Fruit fly (Drosophila melanogaster) whole organism, embryonic: ENCODE measurements around the gene Mst36Fb.
A peak's percentile ranks its signal among the peaks of the same experiment; 100 is the strongest.

Source experiments
- Ada2b ChIP-seq: fragments of 200-800 bp; sonication (Bioruptor generic); IDR thresholded peaks from 2 replicates; pipeline ENCODE4 v1.3.6; 2022; ENCODE audit warnings: missing biosample characterization, missing genetic modification characterization
- Awh ChIP-seq: fragments of 200-800 bp; sonication (Bioruptor generic); IDR thresholded peaks from 2 replicates; pipeline ENCODE4, ENCODE4 v1.3.6; 2022; ENCODE audit warnings: missing biosample characterization, missing genetic modification characterization
- B-H1 ChIP-seq: fragments of 200-800 bp; sonication (Bioruptor generic); IDR thresholded peaks from 3 replicates; pipeline ENCODE4 v1.3.6; 2022; ENCODE audit warnings: missing biosample characterization, missing genetic modification characterization
- BEAF-32 ChIP-seq: fragments of 200-800 bp; sonication (Bioruptor generic); optimal IDR thresholded peaks from 3 replicates; lab custom pipeline; 2017; ENCODE audit warnings: missing biosample characterization, missing genetic modification characterization, mild to moderate bottlenecking, moderate library complexity, missing genetic modification reagents
- CG10959 ChIP-seq: fragments of 200-800 bp; sonication (Bioruptor generic); IDR thresholded peaks from 2 replicates; pipeline ENCODE4 v1.3.6; 2022; ENCODE audit warnings: missing biosample characterization, missing genetic modification characterization
- CG11695 ChIP-seq: fragments of 200-800 bp; sonication (Bioruptor generic); IDR thresholded peaks from 3 replicates; pipeline ENCODE4 v1.3.6; 2022; ENCODE audit warnings: missing biosample characterization, missing genetic modification characterization
- CG12299 ChIP-seq: fragments of 200-800 bp; sonication (Bioruptor generic); optimal IDR thresholded peaks from 2 replicates; lab custom pipeline; 2018; ENCODE audit warnings: missing biosample characterization, mild to moderate bottlenecking, missing genetic modification characterization
- CG1529 ChIP-seq: fragments of 200-800 bp; sonication (Bioruptor generic); optimal IDR thresholded peaks from 3 replicates; lab custom pipeline; 2018; ENCODE audit warnings: missing biosample characterization, missing genetic modification characterization
- CG16813 ChIP-seq: fragments of 200-800 bp; sonication (Bioruptor generic); IDR thresholded peaks from 3 replicates; pipeline ENCODE4 v1.3.6; 2022; ENCODE audit warnings: missing biosample characterization, missing genetic modification characterization; ENCODE audit not compliant: partially characterized antibody
- CG16863 ChIP-seq: fragments of 200-800 bp; sonication (Bioruptor generic); optimal IDR thresholded peaks from 3 replicates; lab custom pipeline; 2016; ENCODE audit warnings: missing biosample characterization, missing genetic modification characterization
- CG17912 ChIP-seq: fragments of 200-800 bp; sonication (Bioruptor generic); optimal IDR thresholded peaks from 2 replicates; lab custom pipeline; 2018; ENCODE audit warnings: missing biosample characterization, mild to moderate bottlenecking, missing genetic modification characterization
- CG18262 ChIP-seq: fragments of 200-800 bp; optimal IDR thresholded peaks from 3 replicates; lab custom pipeline; 2019; ENCODE audit warnings: missing biosample characterization, mild to moderate bottlenecking, missing genetic modification characterization, moderate library complexity
- CG18476 ChIP-seq: fragments of 200-800 bp; sonication (Bioruptor generic); optimal IDR thresholded peaks from 2 replicates; lab custom pipeline; 2016; ENCODE audit warnings: missing biosample characterization, mild to moderate bottlenecking, missing genetic modification characterization
- CG3281 ChIP-seq: fragments of 200-800 bp; sonication (Bioruptor generic); optimal IDR thresholded peaks from 3 replicates; lab custom pipeline; 2017; ENCODE audit warnings: missing biosample characterization, mild to moderate bottlenecking, missing genetic modification characterization
- CG3726 ChIP-seq: fragments of 200-800 bp; sonication (Bioruptor generic); IDR thresholded peaks from 3 replicates; pipeline ENCODE4, ENCODE4 v1.3.6; 2022; ENCODE audit warnings: missing biosample characterization, missing genetic modification characterization
- CG6854 ChIP-seq: fragments of 200-800 bp; sonication (Bioruptor generic); optimal IDR thresholded peaks from 3 replicates; lab custom pipeline; 2017; ENCODE audit warnings: missing biosample characterization, mild to moderate bottlenecking, missing genetic modification characterization
- CG8359 ChIP-seq: fragments of 200-800 bp; sonication (Bioruptor generic); optimal IDR thresholded peaks from 2 replicates; lab custom pipeline; 2017; ENCODE audit warnings: missing biosample characterization, mild to moderate bottlenecking, missing genetic modification characterization, borderline replicate concordance
- CG8924 ChIP-seq: fragments of 200-800 bp; optimal IDR thresholded peaks from 3 replicates; lab custom pipeline; 2019; ENCODE audit warnings: missing biosample characterization, mild to moderate bottlenecking, missing genetic modification characterization, moderate library complexity
- CG9817 ChIP-seq: fragments of 200-800 bp; sonication (Bioruptor generic); optimal IDR thresholded peaks from 2 replicates; lab custom pipeline; 2018; ENCODE audit warnings: missing biosample characterization, mild to moderate bottlenecking, missing genetic modification characterization, moderate library complexity
- Dek ChIP-seq: fragments of 200-800 bp; sonication (Bioruptor generic); optimal IDR thresholded peaks from 3 replicates; lab custom pipeline; 2019; ENCODE audit warnings: missing biosample characterization, mild to moderate bottlenecking, missing genetic modification characterization, moderate library complexity
- Doc2 ChIP-seq: fragments of 200-800 bp; sonication (Bioruptor generic); IDR thresholded peaks from 2 replicates; pipeline ENCODE4 v1.3.6; 2022; ENCODE audit warnings: missing biosample characterization, missing genetic modification characterization
- Elba2 ChIP-seq: fragments of 200-800 bp; sonication (Bioruptor generic); optimal IDR thresholded peaks from 3 replicates; lab custom pipeline; 2016; ENCODE audit warnings: missing biosample characterization, missing genetic modification characterization
- Hsf ChIP-seq: fragments of 200-800 bp; sonication (Bioruptor generic); optimal IDR thresholded peaks from 3 replicates; lab custom pipeline; 2016; ENCODE audit warnings: missing biosample characterization, missing genetic modification characterization
- MBD-R2 ChIP-seq: fragments of 200-800 bp; sonication (Bioruptor generic); IDR thresholded peaks from 2 replicates; pipeline ENCODE4 v1.3.6; 2022; ENCODE audit warnings: missing biosample characterization, missing genetic modification characterization
- Nf-YA ChIP-seq: fragments of 200-800 bp; sonication (Bioruptor generic); IDR thresholded peaks from 2 replicates; pipeline ENCODE4 v1.3.6; 2022; ENCODE audit warnings: missing biosample characterization, missing genetic modification characterization
- Opbp ChIP-seq: fragments of 200-800 bp; sonication (Bioruptor generic); IDR thresholded peaks from 3 replicates; pipeline ENCODE4 v1.3.6; 2022; ENCODE audit warnings: missing biosample characterization, missing genetic modification characterization; ENCODE audit not compliant: partially characterized antibody
- PHDP ChIP-seq: fragments of 200-800 bp; sonication (Bioruptor generic); optimal IDR thresholded peaks from 3 replicates; lab custom pipeline; 2018; ENCODE audit warnings: missing biosample characterization, mild to moderate bottlenecking, missing genetic modification characterization, moderate library complexity
- Sox102F ChIP-seq: fragments of 200-800 bp; sonication (Bioruptor generic); optimal IDR thresholded peaks from 2 replicates; lab custom pipeline; 2018; ENCODE audit warnings: missing biosample characterization, mild to moderate bottlenecking, missing genetic modification characterization, moderate library complexity
- Taf1 ChIP-seq: fragments of 200-800 bp; sonication (Bioruptor generic); IDR thresholded peaks from 2 replicates; pipeline ENCODE4 v1.3.6; 2022; ENCODE audit warnings: missing biosample characterization, missing genetic modification characterization
- ab ChIP-seq: fragments of 200-800 bp; sonication (Bioruptor generic); optimal IDR thresholded peaks from 2 replicates; lab custom pipeline; 2016; ENCODE audit warnings: missing biosample characterization, missing genetic modification characterization
- ara ChIP-seq: fragments of 200-800 bp; sonication (Bioruptor generic); IDR thresholded peaks from 2 replicates; pipeline ENCODE4 v1.3.6; 2022; ENCODE audit warnings: missing biosample characterization, missing genetic modification characterization
- corto ChIP-seq: fragments of 200-800 bp; sonication (Bioruptor generic); optimal IDR thresholded peaks from 2 replicates; lab custom pipeline; 2016; ENCODE audit warnings: missing biosample characterization, mild to moderate bottlenecking, missing genetic modification characterization, moderate library complexity
- da ChIP-seq: fragments of 200-800 bp; sonication (Bioruptor generic); optimal IDR thresholded peaks from 2 replicates; lab custom pipeline; 2016; ENCODE audit warnings: missing biosample characterization, missing genetic modification characterization
- gro ChIP-seq: fragments of 200-800 bp; sonication (Bioruptor generic); optimal IDR thresholded peaks from 2 replicates; lab custom pipeline; 2016; ENCODE audit warnings: missing biosample characterization, missing genetic modification characterization
- jigr1 ChIP-seq: fragments of 200-800 bp; sonication (Bioruptor generic); IDR thresholded peaks from 3 replicates; pipeline ENCODE4 v1.3.6; 2022; ENCODE audit warnings: missing biosample characterization, missing genetic modification characterization
- ken ChIP-seq: fragments of 200-800 bp; sonication (Bioruptor generic); IDR thresholded peaks from 3 replicates; pipeline ENCODE4 v1.3.6; 2022; ENCODE audit warnings: missing biosample characterization, missing genetic modification characterization
- lbe ChIP-seq: fragments of 200-800 bp; sonication (Bioruptor generic); optimal IDR thresholded peaks from 2 replicates; lab custom pipeline; 2016; ENCODE audit warnings: missing biosample characterization, mild to moderate bottlenecking, missing genetic modification characterization
- maf-S ChIP-seq: fragments of 200-800 bp; sonication (Bioruptor generic); optimal IDR thresholded peaks from 2 replicates; lab custom pipeline; 2016; ENCODE audit warnings: missing biosample characterization, missing genetic modification characterization
- nmo ChIP-seq: fragments of 200-800 bp; sonication (Bioruptor generic); optimal IDR thresholded peaks from 2 replicates; lab custom pipeline; 2018; ENCODE audit warnings: missing biosample characterization, mild to moderate bottlenecking, missing genetic modification characterization, moderate library complexity
- nom ChIP-seq: fragments of 200-800 bp; sonication (Bioruptor generic); optimal IDR thresholded peaks from 2 replicates; lab custom pipeline; 2017; ENCODE audit warnings: missing biosample characterization, missing genetic modification characterization, mild to moderate bottlenecking, moderate library complexity, missing genetic modification reagents
- org-1 ChIP-seq: fragments of 200-800 bp; sonication (Bioruptor generic); optimal IDR thresholded peaks from 2 replicates; lab custom pipeline; 2017; ENCODE audit warnings: missing biosample characterization, missing genetic modification characterization
- ranshi ChIP-seq: fragments of 200-800 bp; sonication (Bioruptor generic); IDR thresholded peaks from 2 replicates; pipeline ENCODE4 v1.3.6; 2022; ENCODE audit warnings: missing biosample characterization, missing genetic modification characterization
- rib ChIP-seq: fragments of 200-800 bp; sonication (Bioruptor generic); IDR thresholded peaks from 2 replicates; pipeline ENCODE4 v1.3.6; 2022; ENCODE audit warnings: missing biosample characterization, missing genetic modification characterization
- sens-2 ChIP-seq: fragments of 200-800 bp; sonication (Bioruptor generic); IDR thresholded peaks from 2 replicates; pipeline ENCODE4 v1.3.6; 2022; ENCODE audit warnings: missing biosample characterization, missing genetic modification characterization
- sima ChIP-seq: fragments of 200-800 bp; sonication (Bioruptor generic); optimal IDR thresholded peaks from 2 replicates; lab custom pipeline; 2016; ENCODE audit warnings: missing biosample characterization, missing genetic modification characterization
- sna ChIP-seq: fragments of 200-800 bp; sonication (Bioruptor generic); IDR thresholded peaks from 2 replicates; pipeline ENCODE4 v1.3.6; 2022; ENCODE audit warnings: missing biosample characterization, missing genetic modification characterization; ENCODE audit not compliant: partially characterized antibody
- stc ChIP-seq: fragments of 200-800 bp; sonication (Bioruptor generic); IDR thresholded peaks from 2 replicates; pipeline ENCODE4 v1.3.6; 2022; ENCODE audit warnings: missing biosample characterization, missing genetic modification characterization
- tna ChIP-seq: fragments of 200-800 bp; sonication (Bioruptor generic); IDR thresholded peaks from 2 replicates; pipeline ENCODE4 v1.3.6; 2022; ENCODE audit warnings: missing biosample characterization, missing genetic modification characterization; ENCODE audit not compliant: partially characterized antibody
- usp ChIP-seq: fragments of >200 bp; optimal IDR thresholded peaks from 2 replicates; lab custom pipeline; 2017; ENCODE audit warnings: missing biosample characterization, missing genetic modification characterization
- zen ChIP-seq: fragments of 200-800 bp; sonication (Bioruptor generic); optimal IDR thresholded peaks from 3 replicates; lab custom pipeline; 2018; ENCODE audit warnings: missing biosample characterization, mild to moderate bottlenecking, missing genetic modification characterization, moderate library complexity

Mst36Fb gene

dm6 chr2L:18626987-18627386 is 47.9 kb downstream of the Mst36Fb start (continued):
- TF ChIP-seq CG3281 (GFP tag; lab: Kevin White, UChicago) (peak; percentile 89), Elba2 (no peak), ranshi (peak; percentile 78; the same call in 1 of the 2 replicates), CG18262 (tag; lab: Kevin White, UChicago) (peak; percentile 66), BEAF-32 (GFP tag; lab: Kevin White, UChicago) (no peak), PHDP (tag; lab: Kevin White, UChicago) (peak; percentile 91), Opbp (GFP tag; lab: Robert Waterston, UW) (no peak), B-H1 (GFP tag; lab: Robert Waterston, UW) (peak; percentile 32; the same call in 1 of the 3 replicates), Nf-YA (GFP tag; lab: Robert Waterston, UW) (peak; percentile 71), org-1 (peak; percentile 92), Dek (tag; lab: Kevin White, UChicago) (peak; percentile 82), Sox102F (GFP tag; lab: Kevin White, UChicago) (peak; percentile 80), jigr1 (GFP tag; lab: Robert Waterston, UW) (no peak), stc (GFP tag; lab: Robert Waterston, UW) (peak; percentile 52; the same call in 1 of the 2 replicates), sima (GFP tag; lab: Kevin White, UChicago) (peak; percentile 54), Doc2 (GFP tag; lab: Robert Waterston, UW) (no peak), Ada2b (GFP tag; lab: Robert Waterston, UW) (peak; percentile 12; the same call in 1 of the 2 replicates), nom (GFP tag; lab: Kevin White, UChicago) (no peak), da (GFP tag; lab: Kevin White, UChicago) (peak; percentile 79), CG12299 (peak; percentile 83), CG6854 (peak; percentile 74), CG11695 (GFP tag; lab: Robert Waterston, UW) (peak; percentile 76; the same call in 2 of the 3 replicates), usp (GFP tag; lab: Kevin White, UChicago) (no peak), CG8924 (tag; lab: Kevin White, UChicago) (peak; percentile 76), ara (GFP tag; lab: Robert Waterston, UW) (peak; percentile 54; the same call in 1 of the 2 replicates), Awh (GFP tag; lab: Robert Waterston, UW) (peak; percentile 87), MBD-R2 (GFP tag; lab: Robert Waterston, UW) (peak; percentile 10; the same call in 1 of the 2 replicates), sens-2 (0 out of 2 replicates have a peak, but pooled peaks have one; percentile 10), rib (GFP tag; lab: Robert Waterston, UW) (peak; percentile 77), Hsf (GFP tag; lab: Kevin White, UChicago) (peak; percentile 67), CG10959 (GFP tag; lab: Robert Waterston, UW) (0 out of 2 replicates have a peak, but pooled peaks have one; percentile 45), ab (no peak), ken (GFP tag; lab: Robert Waterston, UW) (0 out of 3 replicates have a peak, but pooled peaks have one; percentile 46), maf-S (GFP tag; lab: Kevin White, UChicago) (peak; percentile 85), CG9817 (peak; percentile 60), CG8359 (GFP tag; lab: Kevin White, UChicago) (peak; percentile 68), corto (GFP tag; lab: Kevin White, UChicago) (peak; percentile 47), CG18476 (GFP tag; lab: Kevin White, UChicago) (peak; percentile 75), CG17912 (GFP tag; lab: Kevin White, UChicago) (peak; percentile 40), CG1529 (GFP tag; lab: Kevin White, UChicago) (peak; percentile 81), zen (tag; lab: Kevin White, UChicago) (peak; percentile 17), lbe (peak; percentile 85), CG3726 (GFP tag; lab: Robert Waterston, UW) (0 out of 3 replicates have a peak, but pooled peaks have one; percentile 50), gro (GFP tag; lab: Kevin White, UChicago) (peak; percentile 89), CG16813 (GFP tag; lab: Robert Waterston, UW) (no peak), nmo (peak; percentile 21), sna (GFP tag; lab: Robert Waterston, UW) (no peak), Taf1 (GFP tag; lab: Robert Waterston, UW) (0 out of 2 replicates have a peak, but pooled peaks have one; percentile 9), CG16863 (GFP tag; lab: Kevin White, UChicago) (peak; percentile 81), tna (GFP tag; lab: Robert Waterston, UW) (no peak)
